Fruit fly (Drosophila melanogaster) whole organism, wandering third instar larva: ENCODE data around the gene Ace.

Experiments
- Hr78 ChIP-seq: fragments of >200 bp; optimal IDR thresholded peaks from 2 replicates; lab custom pipeline; 2017; ENCODE audit warnings: missing biosample characterization, missing genetic modification characterization
- Hr83 ChIP-seq: fragments of 200-300 bp; sonication (Bioruptor generic); optimal IDR thresholded peaks from 2 replicates; lab custom pipeline; 2016; ENCODE audit warnings: missing biosample characterization, mild to moderate bottlenecking, missing genetic modification characterization, moderate library complexity; ENCODE audit not compliant: poor library complexity, severe bottlenecking
- ey ChIP-seq: fragments of 200-800 bp; sonication (Bioruptor generic); optimal IDR thresholded peaks from 2 replicates; lab custom pipeline; 2016; ENCODE audit warnings: missing biosample characterization, missing genetic modification characterization
- foxo ChIP-seq, 2 experiments: fragments of 200-800 bp; sonication (Bioruptor generic); optimal IDR thresholded peaks; 2 replicates in 1 of 2; 3 replicates in 1 of 2; lab custom pipeline; 2016 to 2017; ENCODE audit warnings: missing biosample characterization in 2 of 2, missing genetic modification characterization in 2 of 2
- pan ChIP-seq: fragments of >200 bp; optimal IDR thresholded peaks from 2 replicates; lab custom pipeline; 2017
- rgr ChIP-seq: fragments of 200-800 bp; sonication (Bioruptor generic); optimal IDR thresholded peaks from 3 replicates; lab custom pipeline; 2016; ENCODE audit warnings: missing biosample characterization, mild to moderate bottlenecking, missing genetic modification characterization
- usp ChIP-seq: fragments of >200 bp; optimal IDR thresholded peaks from 2 replicates; lab custom pipeline; 2017; ENCODE audit warnings: missing biosample characterization, missing genetic modification characterization

DNA sequence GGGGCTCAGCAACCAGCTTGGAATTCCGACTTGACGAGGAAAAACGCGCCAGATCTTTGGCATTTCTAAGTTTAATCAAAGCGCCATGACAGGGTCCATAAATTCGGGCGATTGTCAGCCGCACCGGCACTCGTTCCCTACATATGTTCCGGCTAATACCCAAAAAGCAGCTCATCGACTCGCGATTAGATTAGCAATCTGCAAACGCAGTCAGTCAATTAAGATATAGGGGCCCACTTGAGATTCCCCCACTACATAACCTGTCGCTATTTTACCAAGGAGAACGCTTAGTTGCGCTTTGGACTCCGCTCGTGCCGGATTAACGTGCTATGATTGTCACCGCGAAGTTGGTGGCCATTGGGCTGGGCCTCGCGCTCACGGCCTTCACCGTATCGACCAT is 35.1 kb upstream of the Ace start, which contains the start of gene CG8773:
- TF ChIP-seq Hr83 = no peak
- no peak for TF ChIP-seq pan (lab: Kevin White, UChicago)
- TF ChIP-seq foxo (GFP tag; optimal IDR thresholded peaks at IDR 0.05; lab: Kevin White, UChicago) = no peak
- TF ChIP-seq usp (GFP tag; lab: Kevin White, UChicago) = no peak
- TF ChIP-seq Hr78 (GFP tag; lab: Kevin White, UChicago) = no peak
- TF ChIP-seq rgr (GFP tag; lab: Kevin White, UChicago) = no peak
- TF ChIP-seq ey (GFP tag; lab: Kevin White, UChicago) = no peak
